Fruit fly (Drosophila melanogaster) whole organism, embryonic: ENCODE measurements around the gene CG16813.

ENCODE experiments used
- Antp ChIP-seq: fragments of 200-800 bp; sonication (Bioruptor generic); optimal IDR thresholded peaks from 3 replicates; lab custom pipeline; 2016; ENCODE audit warnings: missing biosample characterization, missing genetic modification characterization
- Bdp1 ChIP-seq: fragments of 200-800 bp; sonication (Bioruptor generic); optimal IDR thresholded peaks from 3 replicates; lab custom pipeline; 2016; ENCODE audit warnings: missing biosample characterization, missing genetic modification characterization
- Bteb2 ChIP-seq: fragments of 200-800 bp; sonication (Bioruptor generic); optimal IDR thresholded peaks from 2 replicates; lab custom pipeline; 2016; ENCODE audit warnings: missing biosample characterization, missing genetic modification characterization
- CG10321 ChIP-seq: fragments of 200-800 bp; sonication (Bioruptor generic); IDR thresholded peaks from 2 replicates; pipeline ENCODE4 v1.3.6; 2022; ENCODE audit warnings: missing biosample characterization, missing genetic modification characterization
- CG11085 ChIP-seq: fragments of 200-800 bp; sonication (Bioruptor generic); IDR thresholded peaks from 2 replicates; pipeline ENCODE4 v1.3.6; 2022; ENCODE audit warnings: missing biosample characterization, missing genetic modification characterization
- CG12104 ChIP-seq: fragments of 200-800 bp; sonication (Bioruptor generic); optimal IDR thresholded peaks from 3 replicates; lab custom pipeline; 2016; ENCODE audit warnings: missing biosample characterization, missing genetic modification characterization
- CG12219 ChIP-seq: fragments of 200-800 bp; sonication (Bioruptor generic); optimal IDR thresholded peaks from 3 replicates; lab custom pipeline; 2018; ENCODE audit warnings: missing biosample characterization, mild to moderate bottlenecking, missing genetic modification characterization
- CG12769 ChIP-seq: fragments of 200-800 bp; sonication (Bioruptor generic); optimal IDR thresholded peaks from 2 replicates; lab custom pipeline; 2019; ENCODE audit warnings: missing biosample characterization, mild to moderate bottlenecking, missing genetic modification characterization, moderate library complexity
- CG13296 ChIP-seq: fragments of 200-800 bp; sonication (Bioruptor generic); optimal IDR thresholded peaks from 3 replicates; lab custom pipeline; 2018; ENCODE audit warnings: missing biosample characterization, mild to moderate bottlenecking, missing genetic modification characterization
- CG14667 ChIP-seq: fragments of 200-800 bp; sonication (Bioruptor generic); IDR thresholded peaks from 2 replicates; pipeline ENCODE4 v1.3.6; 2022; ENCODE audit warnings: missing biosample characterization, missing genetic modification characterization
- CG15514 ChIP-seq: fragments of 200-800 bp; sonication (Bioruptor generic); optimal IDR thresholded peaks from 3 replicates; lab custom pipeline; 2017; ENCODE audit warnings: missing biosample characterization, missing genetic modification characterization, mild to moderate bottlenecking, moderate library complexity, missing genetic modification reagents
- CG1832 ChIP-seq: fragments of 200-800 bp; sonication (Bioruptor generic); optimal IDR thresholded peaks from 2 replicates; lab custom pipeline; 2017; ENCODE audit warnings: missing biosample characterization, mild to moderate bottlenecking, missing genetic modification characterization, inconsistent platforms
- CG2889 ChIP-seq: fragments of 200-800 bp; sonication (Bioruptor generic); IDR thresholded peaks from 3 replicates; pipeline ENCODE4 v1.3.6; 2022; ENCODE audit warnings: missing biosample characterization, missing genetic modification characterization
- CG32772 ChIP-seq: fragments of 200-800 bp; sonication (Bioruptor generic); IDR thresholded peaks from 2 replicates; pipeline ENCODE4 v1.3.6; 2022; ENCODE audit warnings: missing biosample characterization, missing genetic modification characterization
- CG34422 ChIP-seq: fragments of 200-800 bp; sonication (Bioruptor generic); IDR thresholded peaks from 3 replicates; pipeline ENCODE4 v1.3.6; 2022; ENCODE audit warnings: missing biosample characterization, missing genetic modification characterization
- CG4820 ChIP-seq: fragments of 200-800 bp; sonication (Bioruptor generic); optimal IDR thresholded peaks from 3 replicates; lab custom pipeline; 2016; ENCODE audit warnings: missing biosample characterization, missing genetic modification characterization
- CG6254 ChIP-seq: fragments of 200-800 bp; sonication (Bioruptor generic); optimal IDR thresholded peaks from 3 replicates; lab custom pipeline; 2017; ENCODE audit warnings: mild to moderate bottlenecking, missing biosample characterization, missing genetic modification reagents, missing genetic modification characterization
- CG6272 ChIP-seq: fragments of 200-800 bp; sonication (Bioruptor generic); IDR thresholded peaks from 2 replicates; pipeline ENCODE4 v1.3.6; 2022; ENCODE audit warnings: missing biosample characterization, missing genetic modification characterization
- CG6689 ChIP-seq: fragments of 200-800 bp; sonication (Bioruptor generic); IDR thresholded peaks from 2 replicates; pipeline ENCODE4 v1.3.6; 2022; ENCODE audit warnings: missing biosample characterization, missing genetic modification characterization
- CG6854 ChIP-seq: fragments of 200-800 bp; sonication (Bioruptor generic); optimal IDR thresholded peaks from 3 replicates; lab custom pipeline; 2017; ENCODE audit warnings: missing biosample characterization, mild to moderate bottlenecking, missing genetic modification characterization
- CG7372 ChIP-seq: fragments of 200-800 bp; sonication (Bioruptor generic); IDR thresholded peaks from 2 replicates; pipeline ENCODE4 v1.3.6; 2022; ENCODE audit warnings: missing biosample characterization, missing genetic modification characterization
- CG7556 ChIP-seq: fragments of 200-800 bp; sonication (Bioruptor generic); optimal IDR thresholded peaks from 2 replicates; lab custom pipeline; 2017; ENCODE audit warnings: missing biosample characterization, mild to moderate bottlenecking, missing genetic modification characterization
- Chrac-16 ChIP-seq: fragments of 200-800 bp; sonication (Bioruptor generic); optimal IDR thresholded peaks from 3 replicates; lab custom pipeline; 2016; ENCODE audit warnings: missing biosample characterization, missing genetic modification characterization
- D19A ChIP-seq: fragments of 200-800 bp; optimal IDR thresholded peaks from 3 replicates; lab custom pipeline; 2019; ENCODE audit warnings: missing biosample characterization, mild to moderate bottlenecking, missing genetic modification characterization, moderate library complexity
- Dip2 ChIP-seq: fragments of 200-800 bp; sonication (Bioruptor generic); IDR thresholded peaks from 2 replicates; pipeline ENCODE4 v1.3.6; 2022; ENCODE audit warnings: missing biosample characterization, missing genetic modification characterization
- Dp ChIP-seq: fragments of 200-800 bp; sonication (Bioruptor generic); optimal IDR thresholded peaks from 2 replicates; lab custom pipeline; 2018; ENCODE audit warnings: missing biosample characterization, mild to moderate bottlenecking, missing genetic modification characterization, moderate library complexity
- Elba2 ChIP-seq: fragments of 200-800 bp; sonication (Bioruptor generic); optimal IDR thresholded peaks from 3 replicates; lab custom pipeline; 2016; ENCODE audit warnings: missing biosample characterization, missing genetic modification characterization
- H2.0 ChIP-seq: fragments of 200-800 bp; sonication (Bioruptor generic); IDR thresholded peaks from 2 replicates; pipeline ENCODE4 v1.3.6; 2022; ENCODE audit warnings: missing biosample characterization, missing genetic modification characterization
- Myb ChIP-seq: fragments of 200-800 bp; sonication (Bioruptor generic); optimal IDR thresholded peaks from 2 replicates; lab custom pipeline; 2016; ENCODE audit warnings: missing biosample characterization, missing genetic modification characterization
- Opbp ChIP-seq: fragments of 200-800 bp; sonication (Bioruptor generic); IDR thresholded peaks from 3 replicates; pipeline ENCODE4 v1.3.6; 2022; ENCODE audit warnings: missing biosample characterization, missing genetic modification characterization; ENCODE audit not compliant: partially characterized antibody
- Poxn ChIP-seq: fragments of 200-800 bp; sonication (Bioruptor generic); IDR thresholded peaks from 2 replicates; pipeline ENCODE4 v1.3.6; 2022; ENCODE audit warnings: missing biosample characterization, missing genetic modification characterization
- Ssrp ChIP-seq: fragments of 200-800 bp; sonication (Bioruptor generic); optimal IDR thresholded peaks from 2 replicates; lab custom pipeline; 2018; ENCODE audit warnings: missing biosample characterization, mild to moderate bottlenecking, missing genetic modification characterization, moderate library complexity
- Tbp ChIP-seq: fragments of >200 bp; optimal IDR thresholded peaks from 2 replicates; lab custom pipeline; 2018; ENCODE audit warnings: missing biosample characterization, missing genetic modification characterization
- Vsx1 ChIP-seq: fragments of 200-800 bp; sonication (Bioruptor generic); optimal IDR thresholded peaks from 2 replicates; lab custom pipeline; 2017; ENCODE audit warnings: missing biosample characterization, mild to moderate bottlenecking, missing genetic modification characterization, missing genetic modification reagents
- YL-1 ChIP-seq: fragments of 200-800 bp; sonication (Bioruptor generic); optimal IDR thresholded peaks from 3 replicates; lab custom pipeline; 2017; ENCODE audit warnings: missing biosample characterization, mild to moderate bottlenecking, missing genetic modification characterization
- ab ChIP-seq: fragments of 200-800 bp; sonication (Bioruptor generic); optimal IDR thresholded peaks from 2 replicates; lab custom pipeline; 2016; ENCODE audit warnings: missing biosample characterization, missing genetic modification characterization
- ase ChIP-seq: fragments of 200-800 bp; sonication (Bioruptor generic); IDR thresholded peaks from 3 replicates; pipeline ENCODE4 v1.3.6; 2022; ENCODE audit warnings: missing biosample characterization, missing genetic modification characterization
- ash1 ChIP-seq: fragments of 200-800 bp; sonication (Bioruptor generic); optimal IDR thresholded peaks from 2 replicates; lab custom pipeline; 2018; ENCODE audit warnings: missing biosample characterization, mild to moderate bottlenecking, missing genetic modification characterization
- cato ChIP-seq: fragments of 200-800 bp; sonication (Bioruptor generic); optimal IDR thresholded peaks from 2 replicates; lab custom pipeline; 2016; ENCODE audit warnings: missing biosample characterization, missing genetic modification characterization, borderline replicate concordance
- dpn ChIP-seq, 2 experiments: fragments of 200-800 bp; sonication (Bioruptor generic); optimal IDR thresholded peaks; 3 replicates each; lab custom pipeline; 2016; ENCODE audit warnings: missing biosample characterization in 2 of 2, missing genetic modification characterization in 2 of 2
- gcm ChIP-seq: fragments of 200-800 bp; sonication (Bioruptor generic); optimal IDR thresholded peaks from 2 replicates; lab custom pipeline; 2019; ENCODE audit warnings: missing biosample characterization, mild to moderate bottlenecking, missing genetic modification characterization, moderate library complexity
- grn ChIP-seq: fragments of 200-800 bp; sonication (Bioruptor generic); optimal IDR thresholded peaks from 3 replicates; lab custom pipeline; 2017; ENCODE audit warnings: missing biosample characterization, missing genetic modification characterization
- hth ChIP-seq: fragments of >200 bp; optimal IDR thresholded peaks from 2 replicates; lab custom pipeline; 2017; ENCODE audit warnings: inconsistent platforms
- klu ChIP-seq: fragments of 200-800 bp; sonication (Bioruptor generic); IDR thresholded peaks from 2 replicates; pipeline ENCODE4 v1.3.6; 2022; ENCODE audit warnings: missing biosample characterization, missing genetic modification characterization
- luna ChIP-seq: fragments of 200-800 bp; sonication (Bioruptor generic); optimal IDR thresholded peaks from 2 replicates; lab custom pipeline; 2016; ENCODE audit warnings: missing biosample characterization, missing genetic modification characterization
- phol ChIP-seq: fragments of 200-800 bp; sonication (Bioruptor generic); optimal IDR thresholded peaks from 3 replicates; lab custom pipeline; 2018; ENCODE audit warnings: missing biosample characterization, mild to moderate bottlenecking, missing genetic modification characterization, moderate library complexity
- psq ChIP-seq: fragments of 200-800 bp; sonication (Bioruptor generic); optimal IDR thresholded peaks from 2 replicates; lab custom pipeline; 2017; ENCODE audit warnings: missing biosample characterization, missing genetic modification characterization
- ranshi ChIP-seq: fragments of 200-800 bp; sonication (Bioruptor generic); IDR thresholded peaks from 2 replicates; pipeline ENCODE4 v1.3.6; 2022; ENCODE audit warnings: missing biosample characterization, missing genetic modification characterization
- sens-2 ChIP-seq: fragments of 200-800 bp; sonication (Bioruptor generic); IDR thresholded peaks from 2 replicates; pipeline ENCODE4 v1.3.6; 2022; ENCODE audit warnings: missing biosample characterization, missing genetic modification characterization
- sim ChIP-seq: fragments of 200-800 bp; sonication (Bioruptor generic); IDR thresholded peaks from 2 replicates; pipeline ENCODE4 v1.3.6; 2022; ENCODE audit warnings: missing biosample characterization, missing genetic modification characterization
- slou ChIP-seq: fragments of 200-800 bp; sonication (Bioruptor generic); optimal IDR thresholded peaks from 3 replicates; lab custom pipeline; 2016; ENCODE audit warnings: missing biosample characterization, missing genetic modification characterization
- tgo ChIP-seq: fragments of 200-800 bp; sonication (Bioruptor generic); IDR thresholded peaks from 3 replicates; pipeline ENCODE4 v1.3.6; 2022; ENCODE audit warnings: missing biosample characterization, missing genetic modification characterization
- zf30C ChIP-seq: fragments of 200-800 bp; sonication (Bioruptor generic); optimal IDR thresholded peaks from 3 replicates; lab custom pipeline; 2018; ENCODE audit warnings: missing biosample characterization, mild to moderate bottlenecking, missing genetic modification characterization

Gene CG16813

dm6 chr2L:13191052-13191678 is 36.2 kb upstream of the CG16813 start (continued):
- TF ChIP-seq H2.0 (GFP tag; lab: Robert Waterston, UW) (no peak), Elba2 (GFP tag; lab: Kevin White, UChicago) (peak; percentile 15), CG7372 (0 out of 2 replicates have a peak, but pooled peaks have one; percentile 15), ab (GFP tag; lab: Kevin White, UChicago) (no peak), ase (no peak), Tbp (no peak), CG7556 (GFP tag; lab: Kevin White, UChicago) (no peak), Bdp1 (GFP tag; lab: Kevin White, UChicago) (no peak), CG12769 (tag; lab: Kevin White, UChicago) (no peak), Dp (no peak), CG6689 (no peak), Dip2 (GFP tag; lab: Robert Waterston, UW) (no peak), gcm (GFP tag; lab: Kevin White, UChicago) (no peak), Bteb2 (GFP tag; lab: Kevin White, UChicago) (no peak), D19A (tag; lab: Kevin White, UChicago) (no peak), hth (lab: Kevin White, UChicago) (no peak), dpn (GFP tag; optimal IDR thresholded peaks at IDR 0.05; lab: Kevin White, UChicago) (no peak), ranshi (GFP tag; lab: Robert Waterston, UW) (no peak), CG34422 (GFP tag; lab: Robert Waterston, UW) (0 out of 3 replicates have a peak, but pooled peaks have one; percentile 45), CG15514 (GFP tag; lab: Kevin White, UChicago) (no peak), CG2889 (GFP tag; lab: Robert Waterston, UW) (no peak), CG6272 (no peak), zf30C (no peak), CG10321 (GFP tag; lab: Robert Waterston, UW) (no peak), sim (no peak), Poxn (GFP tag; lab: Robert Waterston, UW) (no peak), CG4820 (GFP tag; lab: Kevin White, UChicago) (no peak), Opbp (GFP tag; lab: Robert Waterston, UW) (no peak), cato (GFP tag; lab: Kevin White, UChicago) (no peak), CG6254 (GFP tag; lab: Kevin White, UChicago) (no peak), grn (GFP tag; lab: Kevin White, UChicago) (no peak), slou (GFP tag; lab: Kevin White, UChicago) (no peak), Ssrp (tag; lab: Kevin White, UChicago) (no peak), klu (GFP tag; lab: Robert Waterston, UW) (no peak), Myb (GFP tag; lab: Kevin White, UChicago) (no peak), CG12219 (no peak), CG1832 (GFP tag; lab: Kevin White, UChicago) (no peak), Antp (GFP tag; lab: Kevin White, UChicago) (no peak)

dm6 chr2L:13191894-13192293 is 35.4 kb upstream of the CG16813 start, which contains the start of the genes CG16974 and Edem2:
Gene CG16974 (minus strand): TSS chr2L:13191979.
Gene Edem2 (plus strand): TSS chr2L:13192201.
- TF ChIP-seq luna (no peak), CG14667 (peak; percentile 56), klu (GFP tag; lab: Robert Waterston, UW) (peak; percentile 73), CG32772 (GFP tag; lab: Robert Waterston, UW) (peak; percentile 85), CG11085 (GFP tag; lab: Robert Waterston, UW) (no peak; the same call in 1 of the 2 replicates), ash1 (GFP tag; lab: Kevin White, UChicago) (no peak), tgo (GFP tag; lab: Robert Waterston, UW) (peak; percentile 81), CG12104 (peak; percentile 60), CG6854 (GFP tag; lab: Kevin White, UChicago) (no peak), Chrac-16 (GFP tag; lab: Kevin White, UChicago) (peak; percentile 82), Vsx1 (GFP tag; lab: Kevin White, UChicago) (no peak), cato (GFP tag; lab: Kevin White, UChicago) (peak; percentile 26), YL-1 (peak; percentile 80), Bdp1 (GFP tag; lab: Kevin White, UChicago) (peak; percentile 45), psq (peak; percentile 46), sens-2 (no peak), phol (peak; percentile 89), CG13296 (GFP tag; lab: Kevin White, UChicago) (no peak)
